Fruit fly (Drosophila melanogaster) whole organism, prepupa: ENCODE measurements around the gene CG14883.

ENCODE experiments used
- Hr38 ChIP-seq: sonication (Bioruptor generic); optimal IDR thresholded peaks from 2 replicates; lab custom pipeline; 2016; ENCODE audit warnings: missing biosample characterization, missing genetic modification characterization
- fd85E ChIP-seq: fragments of 200-800 bp; sonication (Bioruptor generic); optimal IDR thresholded peaks from 3 replicates; lab custom pipeline; 2016; ENCODE audit warnings: missing biosample characterization, missing genetic modification characterization
- fkh ChIP-seq: fragments of 200-800 bp; sonication (Bioruptor generic); optimal IDR thresholded peaks from 3 replicates; lab custom pipeline; 2017; ENCODE audit warnings: missing biosample characterization, mild to moderate bottlenecking, missing genetic modification characterization, moderate library complexity

dm6 chr3R:16430381-16430780 lies 25.5 kb upstream of the CG14883 start, which contains the start of gene CG31279:
- TF ChIP-seq Hr38 (GFP tag; lab: Kevin White, UChicago) (no peak), fd85E (GFP tag; lab: Kevin White, UChicago) (no peak), fkh (GFP tag; lab: Kevin White, UChicago) (no peak)
